Fruit fly (Drosophila melanogaster): Measurements from ENCODE around the gene MED17.

The MED17 gene

DNA sequence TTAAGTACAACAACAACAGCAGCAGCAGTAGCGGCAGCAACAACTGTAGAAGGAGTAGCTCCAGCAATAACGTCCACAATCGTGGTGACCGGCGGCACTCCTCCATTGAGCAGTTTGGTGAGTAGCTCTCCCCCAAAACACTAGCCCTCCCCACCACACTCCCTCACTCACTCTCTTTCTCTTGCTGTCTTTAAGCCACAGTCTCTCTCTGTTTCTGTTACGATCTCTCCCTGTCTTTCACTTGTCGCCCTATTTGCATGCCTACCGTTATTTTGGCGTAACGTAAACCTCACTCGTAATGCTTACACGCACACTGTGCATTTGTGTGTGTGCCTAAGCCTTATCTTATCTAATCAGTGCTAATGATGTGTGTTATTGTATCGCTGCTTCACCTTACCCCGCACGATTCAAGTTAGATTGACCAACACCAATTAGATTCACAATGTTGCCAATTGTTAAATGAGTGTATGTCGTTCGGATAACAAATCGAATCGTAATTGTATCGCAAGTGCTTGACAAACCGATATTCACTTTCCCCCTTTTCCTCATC, 18.8 kb upstream of the MED17 start (continued):
- peak; percentile 94 for TF ChIP-seq CG9437 (GFP tag; optimal IDR thresholded peaks at IDR 0.05)
- peak; percentile 73 for TF ChIP-seq lab (GFP tag; optimal IDR thresholded peaks at IDR 0.05)
- TF ChIP-seq Pdp1 (GFP tag; optimal IDR thresholded peaks at IDR 0.05) = peak in 1 of 2 experiments; percentile 46
- no peak for TF ChIP-seq schlank (tag; optimal IDR thresholded peaks at IDR 0.05)
- 0 out of 3 replicates have a peak, but pooled peaks have one; percentile 21 for TF ChIP-seq CG6175 (GFP tag; IDR thresholded peaks at IDR 0.05)
- no peak for TF ChIP-seq CG1792 (GFP tag; optimal IDR thresholded peaks at IDR 0.05)
- TF ChIP-seq Side (GFP tag; optimal IDR thresholded peaks at IDR 0.05) = no peak
- no peak for TF ChIP-seq bigmax (GFP tag; optimal IDR thresholded peaks at IDR 0.05)
- TF ChIP-seq pum (GFP tag; optimal IDR thresholded peaks at IDR 0.05) = no peak
- peak; percentile 0 for TF ChIP-seq Dek (tag; optimal IDR thresholded peaks at IDR 0.05)
- TF ChIP-seq Dll (GFP tag; IDR thresholded peaks at IDR 0.05; ENCODE audit: partially characterized antibody) = peak; percentile 33; the same call in 1 of the 4 replicates
- TF ChIP-seq Dfd (GFP tag; optimal IDR thresholded peaks at IDR 0.05) = no peak
- no peak for TF ChIP-seq ATbp (GFP tag; optimal IDR thresholded peaks at IDR 0.05)
- TF ChIP-seq Usf (GFP tag; optimal IDR thresholded peaks at IDR 0.05) = no peak
- TF ChIP-seq CG13775 (GFP tag; optimal IDR thresholded peaks at IDR 0.05) = no peak
- TF ChIP-seq pfk (GFP tag; optimal IDR thresholded peaks at IDR 0.05) = no peak
- TF ChIP-seq luna (GFP tag; optimal IDR thresholded peaks at IDR 0.05) = no peak
- TF ChIP-seq CG10543 (GFP tag; optimal IDR thresholded peaks at IDR 0.05) = no peak
- no peak for TF ChIP-seq Lhr (GFP tag; optimal IDR thresholded peaks at IDR 0.05)
- no peak for TF ChIP-seq CrebB (tag; optimal IDR thresholded peaks at IDR 0.05)
- no peak for TF ChIP-seq CG16813 (GFP tag; IDR thresholded peaks at IDR 0.05; ENCODE audit: partially characterized antibody)
- no peak for TF ChIP-seq trh (GFP tag; optimal IDR thresholded peaks at IDR 0.05)
- TF ChIP-seq CG17385 (GFP tag; optimal IDR thresholded peaks at IDR 0.05) = no peak
- TF ChIP-seq CG11723 (GFP tag; optimal IDR thresholded peaks at IDR 0.05) = no peak
- TF ChIP-seq chm (GFP tag; IDR thresholded peaks at IDR 0.05) = 0 out of 2 replicates have a peak, but pooled peaks have one; percentile 9
- TF ChIP-seq CG18764 (GFP tag; optimal IDR thresholded peaks at IDR 0.05) = no peak
- TF ChIP-seq pros (GFP tag; optimal IDR thresholded peaks at IDR 0.05) = peak; percentile 51
- TF ChIP-seq Hmx (GFP tag; optimal IDR thresholded peaks at IDR 0.05) = no peak
- no peak for TF ChIP-seq repo (GFP tag; optimal IDR thresholded peaks at IDR 0.05)
- no peak for TF ChIP-seq Stat92E (GFP tag; optimal IDR thresholded peaks at IDR 0.05)
- no peak for TF ChIP-seq CG8944 (GFP tag; optimal IDR thresholded peaks at IDR 0.05)
- no peak for TF ChIP-seq CG10959 (GFP tag; IDR thresholded peaks at IDR 0.05)
- no peak for TF ChIP-seq pho (GFP tag; optimal IDR thresholded peaks at IDR 0.05)
- TF ChIP-seq CG30020 (tag; optimal IDR thresholded peaks at IDR 0.05) = no peak
- TF ChIP-seq zen (tag; optimal IDR thresholded peaks at IDR 0.05) = peak; percentile 92
- TF ChIP-seq ftz-f1 (GFP tag; optimal IDR thresholded peaks at IDR 0.05) = no peak
- TF ChIP-seq Meics (GFP tag; optimal IDR thresholded peaks at IDR 0.05) = no peak
- TF ChIP-seq vnd (GFP tag; IDR thresholded peaks at IDR 0.05; ENCODE audit: partially characterized antibody) = no peak
- TF ChIP-seq kay (GFP tag; optimal IDR thresholded peaks at IDR 0.05) = no peak
- no peak for TF ChIP-seq Bdp1 (GFP tag; optimal IDR thresholded peaks at IDR 0.05)
- no peak for TF ChIP-seq Doc3 (GFP tag; IDR thresholded peaks at IDR 0.05; ENCODE audit: partially characterized antibody)
- TF ChIP-seq exex (tag; optimal IDR thresholded peaks at IDR 0.05) = peak; percentile 95
- TF ChIP-seq da (GFP tag; optimal IDR thresholded peaks at IDR 0.05) = no peak
- no peak for TF ChIP-seq grn (GFP tag; optimal IDR thresholded peaks at IDR 0.05)
- no peak for TF ChIP-seq ERR (GFP tag; optimal IDR thresholded peaks at IDR 0.05)
- peak; percentile 26 for TF ChIP-seq gro (GFP tag; optimal IDR thresholded peaks at IDR 0.05)
- peak in 1 of 2 experiments; percentile 95 for TF ChIP-seq insv (GFP tag; optimal IDR thresholded peaks at IDR 0.05)
- no peak for TF ChIP-seq Mad (GFP tag; optimal IDR thresholded peaks at IDR 0.05)
- TF ChIP-seq GATAe (GFP tag; conservative IDR thresholded peaks at IDR 0.05) = peak; percentile 93
- TF ChIP-seq CG17912 (GFP tag; optimal IDR thresholded peaks at IDR 0.05) = no peak
